Worm (Caenorhabditis elegans) whole organism, L4/young adult: Measurements from ENCODE around the gene ttr-36.

Source experiments
- W03F9.2 ChIP-seq: fragments of 150-350 bp; optimal IDR thresholded peaks from 2 replicates; lab custom pipeline; 2014; ENCODE audit warnings: missing biosample characterization, missing genetic modification characterization
- dao-5 ChIP-seq: sonication (generic microtip); optimal IDR thresholded peaks from 2 replicates; lab custom pipeline; 2016; ENCODE audit warnings: missing genotype, missing genetic modification characterization, moderate library complexity, missing compliant biosample characterization
- him-1 ChIP-seq: sonication (generic microtip); optimal IDR thresholded peaks from 2 replicates; lab custom pipeline; 2016; ENCODE audit warnings: missing genotype, missing genetic modification reagents, missing genetic modification characterization, missing compliant biosample characterization

DNA sequence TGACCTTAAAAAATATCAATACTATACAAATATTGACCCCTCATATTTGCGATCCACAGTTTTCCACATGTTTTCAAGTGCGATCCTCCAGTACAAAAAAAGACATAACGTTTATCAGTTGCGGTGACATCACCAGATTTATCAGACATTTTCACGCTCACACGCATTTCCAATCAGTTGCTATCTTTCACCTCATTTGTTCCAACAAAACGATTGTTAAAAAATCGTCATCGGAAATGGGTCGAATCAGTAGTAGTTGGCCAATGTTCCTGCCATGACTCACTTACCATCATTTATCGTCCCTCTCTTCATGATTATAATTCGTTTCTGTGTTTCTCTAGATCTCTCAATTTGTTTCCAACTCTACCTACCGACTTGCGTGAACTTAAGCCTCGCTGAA lies 41.0 kb downstream of the ttr-36 start:
- TF ChIP-seq him-1 (no peak), W03F9.2 (no peak), dao-5 (tag; lab: Kevin White, UChicago) (no peak)
